Worm (Caenorhabditis elegans) whole organism, late embryonic: ENCODE results near the gene crls-1.
A peak's percentile ranks its signal among the peaks of the same experiment; 100 is the strongest.

ENCODE experiments used
- C38D4.7 ChIP-seq: fragments of 200-800 bp; sonication (Bioruptor generic); optimal IDR thresholded peaks from 2 replicates; lab custom pipeline; 2018; ENCODE audit warnings: mild to moderate bottlenecking, missing genetic modification characterization, moderate library complexity, missing compliant biosample characterization
- F13H6.1 ChIP-seq: sonication (generic microtip); optimal IDR thresholded peaks from 2 replicates; lab custom pipeline; 2016; ENCODE audit warnings: missing genetic modification characterization, missing compliant biosample characterization
- T23F11.4 ChIP-seq: fragments of 200-800 bp; sonication (Bioruptor generic); optimal IDR thresholded peaks from 2 replicates; lab custom pipeline; 2018; ENCODE audit warnings: mild to moderate bottlenecking, missing genetic modification characterization, missing compliant biosample characterization
- Y22D7AL.16 ChIP-seq: sonication (generic microtip); optimal IDR thresholded peaks from 2 replicates; lab custom pipeline; 2016; ENCODE audit warnings: missing genetic modification characterization, missing compliant biosample characterization
- ceh-18 ChIP-seq: sonication (generic microtip); optimal IDR thresholded peaks from 2 replicates; lab custom pipeline; 2016; ENCODE audit warnings: missing genetic modification characterization, missing compliant biosample characterization
- ceh-19 ChIP-seq: fragments of 200-800 bp; sonication (Bioruptor generic); optimal IDR thresholded peaks from 2 replicates; lab custom pipeline; 2018; ENCODE audit warnings: mild to moderate bottlenecking, missing genetic modification characterization, missing compliant biosample characterization
- ceh-22 ChIP-seq: sonication (generic microtip); optimal IDR thresholded peaks from 2 replicates; lab custom pipeline; 2017; ENCODE audit warnings: missing biosample characterization, missing genetic modification characterization
- ceh-24 ChIP-seq: sonication (generic microtip); optimal IDR thresholded peaks from 2 replicates; lab custom pipeline; 2016; ENCODE audit warnings: mild to moderate bottlenecking, missing genetic modification characterization, missing compliant biosample characterization
- ceh-30 ChIP-seq: fragments of 150-350 bp; optimal IDR thresholded peaks from 2 replicates; lab custom pipeline; 2014; ENCODE audit warnings: missing biosample characterization, missing genetic modification characterization
- ceh-48 ChIP-seq: sonication (generic microtip); optimal IDR thresholded peaks from 2 replicates; lab custom pipeline; 2016; ENCODE audit warnings: missing genetic modification characterization, inconsistent platforms, missing compliant biosample characterization
- ceh-6 ChIP-seq: fragments of 200-800 bp; sonication (Bioruptor generic); optimal IDR thresholded peaks from 2 replicates; lab custom pipeline; 2018; ENCODE audit warnings: mild to moderate bottlenecking, missing genetic modification characterization, missing compliant biosample characterization
- che-1 ChIP-seq: sonication (generic microtip); optimal IDR thresholded peaks from 2 replicates; lab custom pipeline; 2016; ENCODE audit warnings: mild to moderate bottlenecking, missing genetic modification characterization, missing compliant biosample characterization
- dve-1 ChIP-seq: sonication (generic microtip); optimal IDR thresholded peaks from 2 replicates; lab custom pipeline; 2017; ENCODE audit warnings: antibody characterized with exemption, mild to moderate bottlenecking, missing genetic modification characterization, missing compliant biosample characterization
- elt-2 ChIP-seq: sonication (generic microtip); optimal IDR thresholded peaks from 2 replicates; lab custom pipeline; 2016; ENCODE audit warnings: missing genetic modification reagents, missing genetic modification characterization, missing compliant biosample characterization
- elt-4 ChIP-seq: sonication (generic microtip); optimal IDR thresholded peaks from 2 replicates; lab custom pipeline; 2016; ENCODE audit warnings: missing genetic modification characterization, missing compliant biosample characterization
- ets-4 ChIP-seq: sonication (generic microtip); optimal IDR thresholded peaks from 2 replicates; lab custom pipeline; 2016; ENCODE audit warnings: missing genetic modification characterization, missing compliant biosample characterization
- eyg-1 ChIP-seq: sonication (generic microtip); optimal IDR thresholded peaks from 2 replicates; lab custom pipeline; 2016; ENCODE audit warnings: missing genotype, missing genetic modification characterization, missing compliant biosample characterization
- gmeb-2 ChIP-seq: sonication (generic microtip); optimal IDR thresholded peaks from 2 replicates; lab custom pipeline; 2016; ENCODE audit warnings: missing genetic modification characterization, inconsistent platforms, missing compliant biosample characterization
- hlh-15 ChIP-seq: sonication (generic microtip); optimal IDR thresholded peaks from 2 replicates; lab custom pipeline; 2016; ENCODE audit warnings: missing genetic modification characterization, missing compliant biosample characterization
- hlh-8 ChIP-seq: sonication (generic microtip); optimal IDR thresholded peaks from 2 replicates; lab custom pipeline; 2016; ENCODE audit warnings: missing genotype, missing genetic modification characterization, missing compliant biosample characterization
- lim-6 ChIP-seq: sonication (generic microtip); optimal IDR thresholded peaks from 2 replicates; lab custom pipeline; 2016; ENCODE audit warnings: missing genetic modification characterization, missing compliant biosample characterization
- lin-11 ChIP-seq: fragments of 200-800 bp; sonication (Bioruptor generic); optimal IDR thresholded peaks from 2 replicates; lab custom pipeline; 2018; ENCODE audit warnings: mild to moderate bottlenecking, missing genetic modification characterization, missing compliant biosample characterization
- mec-3 ChIP-seq: sonication (generic microtip); optimal IDR thresholded peaks from 2 replicates; lab custom pipeline; 2016; ENCODE audit warnings: borderline replicate concordance, missing genetic modification characterization, missing compliant biosample characterization
- nfya-1 ChIP-seq: sonication (generic microtip); optimal IDR thresholded peaks from 2 replicates; lab custom pipeline; 2017; ENCODE audit warnings: missing genetic modification characterization, mild to moderate bottlenecking, missing compliant biosample characterization, antibody characterized with exemption, moderate library complexity
- nhr-11 ChIP-seq: fragments of 150-350 bp; optimal IDR thresholded peaks from 2 replicates; lab custom pipeline; 2014; ENCODE audit warnings: missing biosample characterization, missing genetic modification characterization
- pha-2 ChIP-seq: sonication (generic microtip); optimal IDR thresholded peaks from 2 replicates; lab custom pipeline; 2017; ENCODE audit warnings: mild to moderate bottlenecking, missing genetic modification characterization, missing compliant biosample characterization
- rnt-1 ChIP-seq: sonication (generic microtip); optimal IDR thresholded peaks from 2 replicates; lab custom pipeline; 2016; ENCODE audit warnings: missing genetic modification characterization, missing compliant biosample characterization
- sdc-2 ChIP-seq: sonication (generic microtip); optimal IDR thresholded peaks from 2 replicates; lab custom pipeline; 2016; ENCODE audit warnings: missing genotype, missing genetic modification characterization, missing compliant biosample characterization
- sox-2 ChIP-seq: fragments of 200-800 bp; sonication (Bioruptor generic); IDR thresholded peaks from 2 replicates; pipeline ENCODE4 v1.3.6; 2022; ENCODE audit warnings: missing genetic modification reagents, missing genetic modification characterization, missing compliant biosample characterization
- sox-4 ChIP-seq: sonication (generic microtip); optimal IDR thresholded peaks from 2 replicates; lab custom pipeline; 2017; ENCODE audit warnings: mild to moderate bottlenecking, missing genetic modification characterization, inconsistent platforms, missing compliant biosample characterization
- syd-9 ChIP-seq: sonication (generic microtip); optimal IDR thresholded peaks from 2 replicates; lab custom pipeline; 2016; ENCODE audit warnings: mild to moderate bottlenecking, missing genetic modification characterization, moderate library complexity, missing compliant biosample characterization
- ttx-3 ChIP-seq: sonication (generic microtip); optimal IDR thresholded peaks from 2 replicates; lab custom pipeline; 2016; ENCODE audit warnings: missing genetic modification reagents, missing genetic modification characterization, missing compliant biosample characterization
- unc-55 ChIP-seq: sonication (generic microtip); optimal IDR thresholded peaks from 2 replicates; lab custom pipeline; 2017; ENCODE audit warnings: missing biosample characterization, missing genetic modification reagents, missing genetic modification characterization
- unc-86 ChIP-seq: sonication (generic microtip); optimal IDR thresholded peaks from 2 replicates; lab custom pipeline; 2016; ENCODE audit warnings: missing genetic modification characterization, missing compliant biosample characterization
- ztf-16 ChIP-seq: sonication (generic microtip); optimal IDR thresholded peaks from 2 replicates; lab custom pipeline; 2017; ENCODE audit warnings: missing genetic modification characterization, missing compliant biosample characterization

The crls-1 gene

ce11 chrIII:950472-950871 lies 40.8 kb upstream of the crls-1 start, which contains the start of the genes fbxa-67 and fbxa-11:
Gene fbxa-67, minus strand, starts transcription at chrIII:950670.
Gene fbxa-11, plus strand, starts transcription at chrIII:950869.
- TF ChIP-seq sdc-2 (tag; lab: Kevin White, UChicago) (no peak), nfya-1 (tag; lab: Kevin White, UChicago) (no peak), hlh-8 (tag; lab: Kevin White, UChicago) (no peak), che-1 (tag; lab: Kevin White, UChicago) (no peak)

- TF ChIP-seq mec-3 (no peak), F13H6.1 (tag; lab: Kevin White, UChicago) (no peak), ceh-48 (tag; lab: Kevin White, UChicago) (no peak), syd-9 (tag; lab: Kevin White, UChicago) (no peak), Y22D7AL.16 (tag; lab: Kevin White, UChicago) (no peak), ceh-19 (GFP tag; lab: Kevin White, UChicago) (no peak), nhr-11 (tag; lab: Kevin White, UChicago) (no peak), sox-2 (GFP tag; lab: Robert Waterston, UW) (no peak)
These were observed 36.6 kb upstream of the crls-1 start, which contains the start of gene fbxa-60 for ce11 chrIII:946250-946725. Gene fbxa-60, minus strand, starts transcription at chrIII:946300.

- peak; percentile 16 for TF ChIP-seq elt-2 (tag; lab: Kevin White, UChicago)
- no peak for TF ChIP-seq hlh-15
These were observed 33.8 kb upstream of the crls-1 start, which contains the start of gene fbxa-59 for ce11 chrIII:943426-943927. Gene fbxa-59, minus strand, starts transcription at chrIII:943476.

ce11 chrIII:941958-942357 lies 32.3 kb upstream of the crls-1 start:
- TF ChIP-seq unc-55 (GFP tag; lab: Kevin White, UChicago): no peak
- TF ChIP-seq che-1 (tag; lab: Kevin White, UChicago): no peak
- no peak for TF ChIP-seq C38D4.7 (GFP tag; lab: Kevin White, UChicago)
- TF ChIP-seq ceh-30 (tag; lab: Kevin White, UChicago): no peak
- no peak for TF ChIP-seq gmeb-2 (tag; lab: Kevin White, UChicago)
- no peak for TF ChIP-seq sdc-2 (tag; lab: Kevin White, UChicago)
- TF ChIP-seq ceh-18: no peak
- TF ChIP-seq unc-86 (tag; lab: Kevin White, UChicago): no peak
- no peak for TF ChIP-seq ceh-22 (tag; lab: Kevin White, UChicago)
- TF ChIP-seq ceh-24 (tag; lab: Kevin White, UChicago): no peak
- TF ChIP-seq eyg-1: no peak
- no peak for TF ChIP-seq elt-4
- no peak for TF ChIP-seq ztf-16
- no peak for TF ChIP-seq lim-6 (tag; lab: Kevin White, UChicago)
- TF ChIP-seq ets-4 (tag; lab: Kevin White, UChicago): no peak
- no peak for TF ChIP-seq lin-11
- TF ChIP-seq nfya-1 (tag; lab: Kevin White, UChicago): no peak
- TF ChIP-seq sox-4: no peak

ce11 chrIII:938569-938968 lies 28.9 kb upstream of the crls-1 start, which contains the start of gene fbxa-22:
Gene fbxa-22, plus strand, starts transcription at chrIII:938869.
- no peak for TF ChIP-seq T23F11.4 (GFP tag; lab: Kevin White, UChicago)
- TF ChIP-seq ttx-3 (tag; lab: Kevin White, UChicago): no peak
- no peak for TF ChIP-seq ceh-6 (GFP tag; lab: Kevin White, UChicago)

ce11 chrIII:937961-938360 lies 28.3 kb upstream of the crls-1 start, which contains the start of gene fbxa-56:
Gene fbxa-56, minus strand, starts transcription at chrIII:938061.
- no peak for TF ChIP-seq dve-1
- TF ChIP-seq pha-2 (tag; lab: Kevin White, UChicago): no peak
- no peak for TF ChIP-seq rnt-1 (tag; lab: Kevin White, UChicago)
- no peak for TF ChIP-seq sox-2 (GFP tag; lab: Robert Waterston, UW)
- TF ChIP-seq nhr-11 (tag; lab: Kevin White, UChicago): no peak
- TF ChIP-seq lim-6 (tag; lab: Kevin White, UChicago): no peak
